Fruit fly (Drosophila melanogaster) S2 (cell line): ENCODE measurements around the gene goe.

ENCODE experiments used
- CG8478 ChIP-seq: fragments of >200 bp; optimal IDR thresholded peaks from 2 replicates; lab custom pipeline; 2018
- CTCF ChIP-seq, 2 experiments: fragments of >200 bp; optimal IDR thresholded peaks; 2 replicates each; lab custom pipeline; 2018

- TF ChIP-seq CG8478 (lab: Kevin White, UChicago) = no peak
- no peak for TF ChIP-seq CTCF (optimal IDR thresholded peaks at IDR 0.05; lab: Kevin White, UChicago)
These were observed 61.7 kb downstream of the goe start for dm6 chrX:16689966-16690365.
